Worm (Caenorhabditis elegans) whole organism, young adult: ENCODE results near the gene Y69A2AR.31.

Experiments used
- B0019.2 ChIP-seq: fragments of 200-800 bp; sonication (Bioruptor generic); conservative IDR thresholded peaks from 2 replicates; pipeline ENCODE4 v1.3.6; 2022; ENCODE audit warnings: missing genetic modification reagents, missing genetic modification characterization, missing compliant biosample characterization
- C06A6.2 ChIP-seq: fragments of 200-800 bp; sonication (Bioruptor generic); conservative IDR thresholded peaks from 2 replicates; pipeline ENCODE4 v1.3.6; 2022; ENCODE audit warnings: missing genetic modification characterization, missing compliant biosample characterization
- ama-1 ChIP-seq, 3 experiments: fragments of 150-350 bp in 1 of 3; sonication (generic microtip) in 2 of 3; optimal IDR thresholded peaks; 2 replicates each; lab custom pipeline; 2014 to 2018; ENCODE audit warnings: missing biosample characterization in 2 of 3, missing genetic modification characterization in 2 of 3, missing genetic modification reagents in 2 of 3
- efl-1 ChIP-seq: fragments of 150-350 bp; optimal IDR thresholded peaks from 2 replicates; lab custom pipeline; 2014; ENCODE audit warnings: missing biosample characterization, missing genetic modification reagents, missing genetic modification characterization
- hmg-20 ChIP-seq: fragments of 200-800 bp; sonication (Bioruptor generic); IDR thresholded peaks from 2 replicates; pipeline ENCODE4 v1.3.6; 2022; ENCODE audit warnings: missing genetic modification reagents, missing genetic modification characterization, missing compliant biosample characterization
- lin-26 ChIP-seq: fragments of 200-800 bp; sonication (Bioruptor generic); IDR thresholded peaks from 2 replicates; pipeline ENCODE4 v1.3.6; 2022; ENCODE audit warnings: missing genetic modification reagents, missing genetic modification characterization, missing compliant biosample characterization
- pha-4 ChIP-seq: fragments of 150-350 bp; sonication (generic microtip); optimal IDR thresholded peaks from 2 replicates; lab custom pipeline; 2014; ENCODE audit warnings: missing biosample characterization, missing genetic modification reagents, missing genetic modification characterization
- snpc-4 ChIP-seq, 5 experiments: fragments of 150-350 bp in 1 of 5; sonication (generic microtip) in 4 of 5; optimal IDR thresholded peaks; 2 replicates each; lab custom pipeline; 2014 to 2018; ENCODE audit warnings: missing genetic modification characterization in 5 of 5, missing biosample characterization in 3 of 5, antibody characterized with exemption in 2 of 5, mild to moderate bottlenecking in 2 of 5, missing compliant biosample characterization in 2 of 5, missing genotype in 2 of 5, moderate library complexity in 2 of 5, missing genetic modification reagents in 1 of 5
- somi-1 ChIP-seq: fragments of 200-800 bp; sonication (Bioruptor generic); optimal IDR thresholded peaks from 2 replicates; lab custom pipeline; 2018; ENCODE audit warnings: mild to moderate bottlenecking, missing genetic modification characterization, missing compliant biosample characterization

- TF ChIP-seq C06A6.2 (GFP tag; lab: Robert Waterston, UW) (no peak), snpc-4 (GFP tag; optimal IDR thresholded peaks at IDR 0.05; lab: Kevin White, UChicago) (no peak), snpc-4 (tag; optimal IDR thresholded peaks at IDR 0.05; lab: Kevin White, UChicago) (no peak), ama-1 (optimal IDR thresholded peaks at IDR 0.05; lab: Kevin White, UChicago) (no peak), ama-1 (GFP tag; optimal IDR thresholded peaks at IDR 0.05; lab: Kevin White, UChicago) (no peak), hmg-20 (no peak), efl-1 (GFP tag; lab: Kevin White, UChicago) (no peak), somi-1 (GFP tag; lab: Kevin White, UChicago) (no peak), lin-26 (GFP tag; lab: Robert Waterston, UW) (no peak), B0019.2 (no peak), pha-4 (tag; lab: Kevin White, UChicago) (no peak)
Measured at ce11 chrIV:2602862-2603189, 61.0 kb downstream of the Y69A2AR.31 start.
